Fruit fly (Drosophila melanogaster) whole organism, embryonic: ENCODE results near the gene THADA.

Experiments
- BtbVII ChIP-seq: fragments of 200-800 bp; sonication (Bioruptor generic); optimal IDR thresholded peaks from 3 replicates; lab custom pipeline; 2017; ENCODE audit warnings: missing biosample characterization, mild to moderate bottlenecking, missing genetic modification characterization
- CG10654 ChIP-seq: fragments of 200-800 bp; sonication (Bioruptor generic); optimal IDR thresholded peaks from 2 replicates; lab custom pipeline; 2016; ENCODE audit warnings: missing biosample characterization, missing genetic modification characterization
- CG11247 ChIP-seq: fragments of 200-800 bp; sonication (Bioruptor generic); IDR thresholded peaks from 2 replicates; pipeline ENCODE4 v1.3.6; 2022; ENCODE audit warnings: missing biosample characterization, missing genetic modification characterization
- CG11696 ChIP-seq: fragments of 200-800 bp; sonication (Bioruptor generic); IDR thresholded peaks from 2 replicates; pipeline ENCODE4 v1.3.6; 2022; ENCODE audit warnings: missing biosample characterization, missing genetic modification characterization
- CG13123 ChIP-seq: fragments of 200-800 bp; sonication (Bioruptor generic); optimal IDR thresholded peaks from 2 replicates; lab custom pipeline; 2016; ENCODE audit warnings: missing biosample characterization, missing genetic modification characterization
- CG14710 ChIP-seq: fragments of 200-800 bp; sonication (Bioruptor generic); optimal IDR thresholded peaks from 3 replicates; lab custom pipeline; 2019; ENCODE audit warnings: missing biosample characterization, mild to moderate bottlenecking, missing genetic modification characterization, moderate library complexity
- CG14965 ChIP-seq: fragments of 200-800 bp; sonication (Bioruptor generic); optimal IDR thresholded peaks from 2 replicates; lab custom pipeline; 2016; ENCODE audit warnings: missing biosample characterization, missing genetic modification characterization, borderline replicate concordance
- CG15011 ChIP-seq: fragments of 200-800 bp; sonication (Bioruptor generic); optimal IDR thresholded peaks from 3 replicates; lab custom pipeline; 2018; ENCODE audit warnings: missing biosample characterization, mild to moderate bottlenecking, missing genetic modification characterization
- CG15514 ChIP-seq: fragments of 200-800 bp; sonication (Bioruptor generic); optimal IDR thresholded peaks from 3 replicates; lab custom pipeline; 2017; ENCODE audit warnings: missing biosample characterization, missing genetic modification characterization, mild to moderate bottlenecking, moderate library complexity, missing genetic modification reagents
- CG15696 ChIP-seq: fragments of 200-800 bp; sonication (Bioruptor generic); optimal IDR thresholded peaks from 2 replicates; lab custom pipeline; 2019; ENCODE audit warnings: missing biosample characterization, mild to moderate bottlenecking, missing genetic modification characterization, moderate library complexity
- CG17612 ChIP-seq: fragments of 200-800 bp; sonication (Bioruptor generic); IDR thresholded peaks from 2 replicates; pipeline ENCODE4 v1.3.6; 2022; ENCODE audit warnings: missing biosample characterization, missing genetic modification characterization
- CG2712 ChIP-seq: fragments of 200-800 bp; optimal IDR thresholded peaks from 3 replicates; lab custom pipeline; 2019; ENCODE audit warnings: missing biosample characterization, mild to moderate bottlenecking, missing genetic modification characterization, moderate library complexity
- CG30431 ChIP-seq: fragments of 200-800 bp; sonication (Bioruptor generic); optimal IDR thresholded peaks from 2 replicates; lab custom pipeline; 2017; ENCODE audit warnings: missing biosample characterization, missing genetic modification characterization
- CG31388 ChIP-seq: fragments of 200-800 bp; sonication (Bioruptor generic); optimal IDR thresholded peaks from 2 replicates; lab custom pipeline; 2016; ENCODE audit warnings: missing biosample characterization, missing genetic modification characterization
- CG32767 ChIP-seq: fragments of 200-800 bp; sonication (Bioruptor generic); IDR thresholded peaks from 2 replicates; pipeline ENCODE4 v1.3.6; 2022; ENCODE audit warnings: missing biosample characterization, missing genetic modification characterization
- CG3847 ChIP-seq: fragments of 200-800 bp; sonication (Bioruptor generic); IDR thresholded peaks from 2 replicates; pipeline ENCODE4 v1.3.6; 2022; ENCODE audit warnings: missing biosample characterization, missing genetic modification characterization
- CG3995 ChIP-seq: fragments of 200-800 bp; sonication (Bioruptor generic); optimal IDR thresholded peaks from 3 replicates; lab custom pipeline; 2016; ENCODE audit warnings: missing biosample characterization, missing genetic modification characterization
- CG4282 ChIP-seq: fragments of 200-800 bp; sonication (Bioruptor generic); optimal IDR thresholded peaks from 2 replicates; lab custom pipeline; 2016; ENCODE audit warnings: missing biosample characterization, missing genetic modification characterization
- CG43689 ChIP-seq: fragments of 200-800 bp; sonication (Bioruptor generic); IDR thresholded peaks from 2 replicates; pipeline ENCODE4 v1.3.6; 2022; ENCODE audit warnings: missing biosample characterization, missing genetic modification characterization
- CG5180 ChIP-seq: fragments of 200-800 bp; sonication (Bioruptor generic); optimal IDR thresholded peaks from 3 replicates; lab custom pipeline; 2017; ENCODE audit warnings: missing biosample characterization, missing genetic modification characterization, mild to moderate bottlenecking, moderate library complexity, missing genetic modification reagents
- CG5953 ChIP-seq: fragments of 200-800 bp; sonication (Bioruptor generic); IDR thresholded peaks from 2 replicates; pipeline ENCODE4 v1.3.6; 2022; ENCODE audit warnings: missing biosample characterization, missing genetic modification characterization
- CG6689 ChIP-seq: fragments of 200-800 bp; sonication (Bioruptor generic); IDR thresholded peaks from 2 replicates; pipeline ENCODE4 v1.3.6; 2022; ENCODE audit warnings: missing biosample characterization, missing genetic modification characterization
- CG7372 ChIP-seq: fragments of 200-800 bp; sonication (Bioruptor generic); IDR thresholded peaks from 2 replicates; pipeline ENCODE4 v1.3.6; 2022; ENCODE audit warnings: missing biosample characterization, missing genetic modification characterization
- CG7987 ChIP-seq: fragments of 200-800 bp; sonication (Bioruptor generic); optimal IDR thresholded peaks from 2 replicates; lab custom pipeline; 2018; ENCODE audit warnings: missing biosample characterization, mild to moderate bottlenecking, missing genetic modification characterization, moderate library complexity
- CG8765 ChIP-seq: fragments of 200-800 bp; sonication (Bioruptor generic); IDR thresholded peaks from 2 replicates; pipeline ENCODE4 v1.3.6; 2022; ENCODE audit warnings: missing biosample characterization, missing genetic modification characterization
- D ChIP-seq, 2 experiments: fragments of 200-800 bp in 1 of 2; fragments of >200 bp in 1 of 2; sonication (Bioruptor generic) in 1 of 2; optimal IDR thresholded peaks; 2 replicates in 1 of 2; 3 replicates in 1 of 2; lab custom pipeline; 2017; ENCODE audit warnings: mild to moderate bottlenecking in 1 of 2, missing biosample characterization in 1 of 2, missing genetic modification characterization in 1 of 2, missing genetic modification reagents in 1 of 2
- Deaf1 ChIP-seq: fragments of 200-800 bp; optimal IDR thresholded peaks from 3 replicates; lab custom pipeline; 2019; ENCODE audit warnings: missing biosample characterization, mild to moderate bottlenecking, missing genetic modification characterization, moderate library complexity
- E2f1 ChIP-seq: fragments of 200-800 bp; sonication (Bioruptor generic); IDR thresholded peaks from 2 replicates; pipeline ENCODE4 v1.3.6; 2022; ENCODE audit warnings: missing biosample characterization, missing genetic modification characterization
- Eip74EF ChIP-seq, 2 experiments: fragments of 200-800 bp in 1 of 2; fragments of >200 bp in 1 of 2; sonication (Bioruptor generic) in 1 of 2; optimal IDR thresholded peaks; 2 replicates each; lab custom pipeline; 2017 to 2019; ENCODE audit warnings: missing biosample characterization in 2 of 2, missing genetic modification characterization in 2 of 2, mild to moderate bottlenecking in 1 of 2, moderate library complexity in 1 of 2
- Ets65A ChIP-seq: fragments of 200-800 bp; sonication (Bioruptor generic); peaks from one replicate; lab custom pipeline; 2016; ENCODE audit warnings: missing biosample characterization, missing genetic modification characterization
- Hmx ChIP-seq: fragments of 200-800 bp; sonication (Bioruptor generic); optimal IDR thresholded peaks from 2 replicates; lab custom pipeline; 2016; ENCODE audit warnings: missing biosample characterization, missing genetic modification characterization
- Hr3 ChIP-seq: fragments of 200-800 bp; sonication (Bioruptor generic); optimal IDR thresholded peaks from 3 replicates; lab custom pipeline; 2016; ENCODE audit warnings: missing biosample characterization, missing genetic modification characterization
- NFAT ChIP-seq: fragments of 200-800 bp; sonication (Bioruptor generic); IDR thresholded peaks from 2 replicates; pipeline ENCODE4 v1.3.6; 2022; ENCODE audit warnings: missing biosample characterization, missing genetic modification characterization
- PHDP ChIP-seq: fragments of 200-800 bp; sonication (Bioruptor generic); optimal IDR thresholded peaks from 3 replicates; lab custom pipeline; 2018; ENCODE audit warnings: missing biosample characterization, mild to moderate bottlenecking, missing genetic modification characterization, moderate library complexity
- Sin3A ChIP-seq: fragments of >200 bp; optimal IDR thresholded peaks from 2 replicates; lab custom pipeline; 2018
- bab2 ChIP-seq: fragments of 200-800 bp; sonication (Bioruptor generic); optimal IDR thresholded peaks from 2 replicates; lab custom pipeline; 2016; ENCODE audit warnings: missing biosample characterization, missing genetic modification characterization
- cato ChIP-seq: fragments of 200-800 bp; sonication (Bioruptor generic); optimal IDR thresholded peaks from 2 replicates; lab custom pipeline; 2016; ENCODE audit warnings: missing biosample characterization, missing genetic modification characterization, borderline replicate concordance
- crp ChIP-seq, 2 experiments: fragments of 200-800 bp; sonication (Bioruptor generic); optimal IDR thresholded peaks; 2 replicates in 1 of 2; 3 replicates in 1 of 2; lab custom pipeline; 2017; ENCODE audit warnings: missing biosample characterization in 2 of 2, missing genetic modification characterization in 2 of 2, mild to moderate bottlenecking in 1 of 2, moderate library complexity in 1 of 2
- da ChIP-seq: fragments of 200-800 bp; sonication (Bioruptor generic); optimal IDR thresholded peaks from 2 replicates; lab custom pipeline; 2016; ENCODE audit warnings: missing biosample characterization, missing genetic modification characterization
- dmrt11E ChIP-seq: fragments of 200-800 bp; sonication (Bioruptor generic); optimal IDR thresholded peaks from 3 replicates; lab custom pipeline; 2018; ENCODE audit warnings: missing biosample characterization, mild to moderate bottlenecking, missing genetic modification characterization, moderate library complexity
- eve ChIP-seq, 2 experiments: fragments of >200 bp; optimal IDR thresholded peaks; 2 replicates each; lab custom pipeline; 2017; ENCODE audit warnings: missing biosample characterization in 2 of 2, missing genetic modification characterization in 2 of 2
- ewg ChIP-seq: fragments of 200-800 bp; sonication (Bioruptor generic); optimal IDR thresholded peaks from 3 replicates; lab custom pipeline; 2017; ENCODE audit warnings: mild to moderate bottlenecking, missing biosample characterization, missing genetic modification reagents, missing genetic modification characterization
- gro ChIP-seq: fragments of 200-800 bp; sonication (Bioruptor generic); optimal IDR thresholded peaks from 2 replicates; lab custom pipeline; 2016; ENCODE audit warnings: missing biosample characterization, missing genetic modification characterization
- gsb ChIP-seq: fragments of 200-800 bp; sonication (Bioruptor generic); IDR thresholded peaks from 2 replicates; pipeline ENCODE4 v1.3.6; 2022; ENCODE audit warnings: missing biosample characterization, missing genetic modification characterization
- oc ChIP-seq: fragments of 200-800 bp; sonication (Bioruptor generic); optimal IDR thresholded peaks from 2 replicates; lab custom pipeline; 2018; ENCODE audit warnings: missing biosample characterization, mild to moderate bottlenecking, missing genetic modification characterization, moderate library complexity
- repo ChIP-seq: fragments of 200-800 bp; sonication (Bioruptor generic); optimal IDR thresholded peaks from 2 replicates; lab custom pipeline; 2016; ENCODE audit warnings: missing biosample characterization, missing genetic modification characterization
- tap ChIP-seq: fragments of 200-800 bp; optimal IDR thresholded peaks from 3 replicates; lab custom pipeline; 2019; ENCODE audit warnings: missing biosample characterization, mild to moderate bottlenecking, missing genetic modification characterization, moderate library complexity
- tna ChIP-seq: fragments of 200-800 bp; sonication (Bioruptor generic); IDR thresholded peaks from 2 replicates; pipeline ENCODE4 v1.3.6; 2022; ENCODE audit warnings: missing biosample characterization, missing genetic modification characterization; ENCODE audit not compliant: partially characterized antibody
- wdn ChIP-seq: fragments of 200-800 bp; sonication (Bioruptor generic); IDR thresholded peaks from 2 replicates; pipeline ENCODE4 v1.3.6; 2022; ENCODE audit warnings: missing biosample characterization, missing genetic modification characterization

The THADA gene

DNA sequence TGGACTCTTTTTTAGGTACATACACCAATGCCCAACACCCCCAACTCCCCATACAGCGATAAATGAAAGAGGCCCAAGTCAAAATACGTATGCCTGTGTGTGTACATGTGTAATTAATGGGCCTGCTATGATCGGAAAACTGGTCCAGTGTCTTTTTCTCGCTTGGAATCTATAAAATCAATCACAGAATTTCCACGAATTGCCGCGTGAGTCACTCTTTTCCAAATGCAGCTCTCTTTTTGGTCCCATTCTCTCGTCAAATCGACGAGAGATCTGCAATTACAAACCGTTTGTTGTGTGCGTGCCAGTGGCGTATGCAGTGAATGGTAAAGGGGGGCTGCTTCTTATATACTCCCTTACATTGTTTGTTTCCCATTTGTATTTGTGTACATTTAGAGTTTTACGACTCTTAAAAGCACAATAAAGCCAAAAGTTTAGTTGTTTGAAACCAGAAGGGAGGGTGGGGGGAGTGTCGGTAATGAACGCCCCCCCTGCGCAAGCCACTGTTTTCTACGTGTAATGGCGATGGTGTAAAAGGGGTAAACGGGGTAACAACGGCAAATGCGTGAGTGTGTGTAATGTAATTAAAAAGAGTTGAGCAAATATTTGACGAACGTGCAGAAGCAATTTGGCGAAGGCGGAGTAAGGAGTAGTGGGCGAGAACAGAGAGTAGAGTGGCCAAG lies 18.5 kb downstream of the THADA start (continued):
- TF ChIP-seq Hr3 (peak; percentile 94), tna (no peak), CG15696 (tag; lab: Kevin White, UChicago) (peak; percentile 91), NFAT (GFP tag; lab: Robert Waterston, UW) (peak; percentile 86), CG4282 (GFP tag; lab: Kevin White, UChicago) (peak; percentile 83), bab2 (GFP tag; lab: Kevin White, UChicago) (peak; percentile 97), CG31388 (peak; percentile 88), CG5180 (GFP tag; lab: Kevin White, UChicago) (peak; percentile 84), CG11247 (peak; percentile 91), CG5953 (GFP tag; lab: Robert Waterston, UW) (peak; percentile 92), Ets65A (GFP tag; lab: Kevin White, UChicago) (peak; percentile 99), CG3847 (GFP tag; lab: Robert Waterston, UW) (peak; percentile 94), oc (peak; percentile 91), E2f1 (GFP tag; lab: Robert Waterston, UW) (peak; percentile 94), CG43689 (peak; percentile 86), CG8765 (GFP tag; lab: Robert Waterston, UW) (peak; percentile 81), dmrt11E (tag; lab: Kevin White, UChicago) (peak; percentile 93), da (GFP tag; lab: Kevin White, UChicago) (peak; percentile 93), CG3995 (GFP tag; lab: Kevin White, UChicago) (peak; percentile 47), BtbVII (peak; percentile 85), cato (GFP tag; lab: Kevin White, UChicago) (peak; percentile 88), tap (tag; lab: Kevin White, UChicago) (peak; percentile 94), CG32767 (GFP tag; lab: Robert Waterston, UW) (peak; percentile 91), D (optimal IDR thresholded peaks at IDR 0.05; lab: Kevin White, UChicago) (no peak), D (GFP tag; optimal IDR thresholded peaks at IDR 0.05; lab: Kevin White, UChicago) (peak; percentile 95), CG14710 (tag; lab: Kevin White, UChicago) (peak; percentile 90), CG13123 (peak; percentile 90), CG17612 (GFP tag; lab: Robert Waterston, UW) (peak; percentile 71), wdn (GFP tag; lab: Robert Waterston, UW) (peak; percentile 84), Sin3A (lab: Kevin White, UChicago) (no peak), CG30431 (peak; percentile 93), crp (GFP tag; optimal IDR thresholded peaks at IDR 0.05; lab: Kevin White, UChicago) (peak in 1 of 2 experiments; percentile 57), ewg (peak; percentile 88), PHDP (peak; percentile 93), CG15011 (GFP tag; lab: Kevin White, UChicago) (peak; percentile 84), CG2712 (tag; lab: Kevin White, UChicago) (peak; percentile 95), repo (GFP tag; lab: Kevin White, UChicago) (peak; percentile 93), Hmx (GFP tag; lab: Kevin White, UChicago) (peak; percentile 33), gsb (GFP tag; lab: Robert Waterston, UW) (peak; percentile 93), CG15514 (GFP tag; lab: Kevin White, UChicago) (peak; percentile 78), CG10654 (GFP tag; lab: Kevin White, UChicago) (peak; percentile 91), gro (GFP tag; lab: Kevin White, UChicago) (peak; percentile 84), eve (GFP tag; optimal IDR thresholded peaks at IDR 0.05; lab: Kevin White, UChicago) (peak in 1 of 2 experiments; percentile 47), CG11696 (GFP tag; lab: Robert Waterston, UW) (peak; percentile 82), CG6689 (GFP tag; lab: Robert Waterston, UW) (peak; percentile 95), CG14965 (GFP tag; lab: Kevin White, UChicago) (peak; percentile 66), CG7372 (GFP tag; lab: Robert Waterston, UW) (peak; percentile 90), Eip74EF (GFP tag; optimal IDR thresholded peaks at IDR 0.05; lab: Kevin White, UChicago) (peak in 1 of 2 experiments; percentile 87), CG7987 (GFP tag; lab: Kevin White, UChicago) (peak; percentile 84), Deaf1 (tag; lab: Kevin White, UChicago) (peak; percentile 70)
